Worm (Caenorhabditis elegans) whole organism, L4 larva: ENCODE measurements around the gene pxf-1.

ENCODE experiments used
- lsy-2 ChIP-seq, 2 experiments: fragments of 150-350 bp in 1 of 2; sonication (generic microtip) in 1 of 2; optimal IDR thresholded peaks; 2 replicates each; lab custom pipeline; 2014 to 2017; ENCODE audit warnings: missing biosample characterization in 2 of 2, missing genetic modification characterization in 2 of 2
- nhr-11 ChIP-seq: fragments of 150-350 bp; optimal IDR thresholded peaks from 2 replicates; lab custom pipeline; 2014; ENCODE audit warnings: missing biosample characterization, missing genetic modification characterization
- snpc-4 ChIP-seq: fragments of 150-350 bp; optimal IDR thresholded peaks from 2 replicates; lab custom pipeline; 2014; ENCODE audit warnings: missing biosample characterization, missing genetic modification characterization
- unc-62 ChIP-seq, 3 experiments: fragments of 150-350 bp in 1 of 3; sonication (generic microtip); optimal IDR thresholded peaks in 2 of 3; peaks in 1 of 3; 1 replicate in 1 of 3; 2 replicates in 2 of 3; lab custom pipeline; 2014 to 2017; ENCODE audit warnings: missing biosample characterization in 3 of 3, missing genetic modification characterization in 3 of 3, missing genetic modification reagents in 3 of 3, missing genotype in 1 of 3

- TF ChIP-seq snpc-4 (no peak), lsy-2 (tag; optimal IDR thresholded peaks at IDR 0.05; lab: Kevin White, UChicago) (no peak), unc-62 (GFP tag; optimal IDR thresholded peaks at IDR 0.05 in 1 of 2; lab: Kevin White, UChicago) (no peak), unc-62 (tag; optimal IDR thresholded peaks at IDR 0.05; lab: Kevin White, UChicago) (no peak), nhr-11 (no peak)
These were observed 30.5 kb downstream of the pxf-1 start, which contains the start of gene msp-38 for ce11 chrIV:10143640-10144039.
